Worm (Caenorhabditis elegans): ENCODE results near the gene F49C12.12.
"Not testable (repeated sequence)": the region's sequence is repeated elsewhere in the genome, so short reads cannot be mapped to it uniquely, and the experiment has no call there.

The F49C12.12 gene

ce11 chrIV:9293825-9294224 lies 27.1 kb downstream of the F49C12.12 start, which contains the start of gene nhr-264:
TSS of gene nhr-264 (minus strand) at chrIV:9293925.
- TF ChIP-seq ztf-22 (GFP tag; optimal IDR thresholded peaks at IDR 0.05); ztf-25 (GFP tag; IDR thresholded peaks at IDR 0.05); ZK185.1 (tag; optimal IDR thresholded peaks at IDR 0.05; ENCODE audit: poor library complexity, severe bottlenecking): not testable (repeated sequence)

DNA sequence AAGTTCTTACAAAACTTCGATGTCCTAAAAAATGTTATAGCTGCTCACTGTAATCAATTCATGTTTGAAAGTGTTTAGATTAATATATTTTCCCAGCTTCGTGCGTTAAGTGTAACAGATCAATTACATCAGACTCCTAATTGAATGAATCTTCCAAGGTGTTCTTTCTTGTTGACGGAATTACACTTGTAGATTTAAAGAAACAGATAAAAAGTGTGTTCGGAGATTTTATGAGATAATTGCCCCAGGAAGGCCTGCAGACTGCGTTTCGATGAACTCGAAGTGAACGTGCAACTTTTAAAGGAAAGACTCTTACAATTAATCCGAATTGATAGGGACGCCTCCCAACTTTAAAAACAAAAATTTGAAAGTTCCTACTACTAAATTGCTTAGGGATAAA lies 31.3 kb downstream of the F49C12.12 start:
- TF ChIP-seq let-526 (GFP tag; IDR thresholded peaks at IDR 0.05), result no peak
- TF ChIP-seq Y53F4B.3 (GFP tag; IDR thresholded peaks at IDR 0.05), result no peak
- TF ChIP-seq B0336.3 (GFP tag; IDR thresholded peaks at IDR 0.05), result no peak
- no peak for TF ChIP-seq B0261.1 (tag; optimal IDR thresholded peaks at IDR 0.05)
- TF ChIP-seq somi-1 (GFP tag; optimal IDR thresholded peaks at IDR 0.05), result no peak
- TF ChIP-seq sdz-38 (tag; optimal IDR thresholded peaks at IDR 0.05), result no peak
- no peak for TF ChIP-seq F10E7.11 (tag; optimal IDR thresholded peaks at IDR 0.05)
- no peak for TF ChIP-seq egrh-3 (GFP tag; IDR thresholded peaks at IDR 0.05)
- TF ChIP-seq lin-54 (GFP tag; optimal IDR thresholded peaks at IDR 0.05), result no peak
- no peak for TF ChIP-seq F57A8.1 (GFP tag; optimal IDR thresholded peaks at IDR 0.05)
- TF ChIP-seq F52B5.7 (tag; optimal IDR thresholded peaks at IDR 0.05), result no peak
- TF ChIP-seq zim-3 (tag; optimal IDR thresholded peaks at IDR 0.05), result no peak
- no peak for TF ChIP-seq aptf-2 (GFP tag; conservative IDR thresholded peaks at IDR 0.05)
- no peak for TF ChIP-seq mxl-1 (tag; optimal IDR thresholded peaks at IDR 0.05)

- not testable (repeated sequence) for TF ChIP-seq madf-6 (GFP tag; IDR thresholded peaks at IDR 0.05); sdz-38 (tag; optimal IDR thresholded peaks at IDR 0.05); ccch-3 (GFP tag; optimal IDR thresholded peaks at IDR 0.05)
Measured at ce11 chrIV:9286305-9286704, 34.6 kb downstream of the F49C12.12 start, which contains the start of gene nhr-267. TSS of gene nhr-267 (minus strand) at chrIV:9286405.

ce11 chrIV:9274008-9274529 lies 46.8 kb downstream of the F49C12.12 start, which contains the start of gene nmy-3:
TSS of gene nmy-3 (plus strand) at chrIV:9274479.
- TF ChIP-seq zfh-2 (GFP tag; conservative IDR thresholded peaks at IDR 0.05), result no peak
